Fruit fly (Drosophila melanogaster): ENCODE measurements around the gene narya.

Gene narya

DNA sequence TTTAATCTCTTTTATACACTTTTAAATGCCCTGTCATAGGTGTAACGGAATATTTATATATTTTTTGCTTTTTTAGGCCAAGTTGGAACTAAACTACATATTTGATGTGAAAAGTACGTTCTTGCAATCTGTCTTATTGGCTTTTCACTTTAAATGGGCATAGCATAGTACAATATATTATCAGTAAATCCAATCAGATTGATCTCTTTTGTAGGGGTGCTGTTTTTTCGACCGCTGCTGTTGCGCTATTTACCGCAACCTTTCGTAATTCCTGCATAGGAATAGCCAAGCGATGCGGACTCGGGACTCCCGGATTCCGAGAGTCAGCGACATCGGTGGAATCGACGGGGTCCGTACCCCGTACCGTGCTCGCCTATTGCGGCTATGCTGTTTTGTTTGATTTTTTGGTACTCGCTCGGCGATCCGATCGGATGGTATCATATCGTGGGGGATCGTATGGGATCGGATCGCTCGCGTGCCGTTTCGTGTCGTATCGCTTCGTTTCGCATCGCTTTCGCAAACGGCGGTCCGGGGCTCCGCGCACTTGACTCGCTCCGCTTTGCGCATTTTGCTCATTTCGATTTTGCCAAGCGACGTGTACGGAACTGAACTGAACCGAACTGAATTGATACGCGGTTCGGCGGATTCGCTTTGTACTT is 23.0 kb downstream of the narya start (continued):
- TF ChIP-seq abd-A (tag; optimal IDR thresholded peaks at IDR 0.05) = peak; percentile 1
- TF ChIP-seq CG12659 (GFP tag; optimal IDR thresholded peaks at IDR 0.05) = peak; percentile 28
- TF ChIP-seq cwo (GFP tag; optimal IDR thresholded peaks at IDR 0.05) = peak; percentile 88
- peak in 1 of 2 experiments; percentile 7 for TF ChIP-seq dpn (GFP tag; optimal IDR thresholded peaks at IDR 0.05)
- TF ChIP-seq dm (GFP tag; optimal IDR thresholded peaks at IDR 0.05) = no peak
- TF ChIP-seq sob (GFP tag; IDR thresholded peaks at IDR 0.05) = peak; percentile 39; the same call in 1 of the 2 replicates
- TF ChIP-seq cas (GFP tag; IDR thresholded peaks at IDR 0.05) = 0 out of 2 replicates have a peak, but pooled peaks have one; percentile 5
- TF ChIP-seq inv (GFP tag; IDR thresholded peaks at IDR 0.05; ENCODE audit: partially characterized antibody) = peak; percentile 23; the same call in 1 of the 2 replicates
- no peak for TF ChIP-seq pan (optimal IDR thresholded peaks at IDR 0.05)
- TF ChIP-seq pan (GFP tag; optimal IDR thresholded peaks at IDR 0.05 in 1 of 2, IDR thresholded peaks at IDR 0.05 in 1 of 2) = peak in 1 of 2 experiments; percentile 18
- TF ChIP-seq chinmo (GFP tag; IDR thresholded peaks at IDR 0.05; ENCODE audit: partially characterized antibody) = peak; percentile 83; the same call in 2 of the 4 replicates
- peak; percentile 4 for TF ChIP-seq CHES-1-like (GFP tag; optimal IDR thresholded peaks at IDR 0.05)
- TF ChIP-seq odd (GFP tag; optimal IDR thresholded peaks at IDR 0.05) = no peak
- TF ChIP-seq stc (GFP tag; IDR thresholded peaks at IDR 0.05) = no peak
- peak; percentile 36; the same call in 1 of the 2 replicates for TF ChIP-seq CG14014 (GFP tag; IDR thresholded peaks at IDR 0.05)

DNA sequence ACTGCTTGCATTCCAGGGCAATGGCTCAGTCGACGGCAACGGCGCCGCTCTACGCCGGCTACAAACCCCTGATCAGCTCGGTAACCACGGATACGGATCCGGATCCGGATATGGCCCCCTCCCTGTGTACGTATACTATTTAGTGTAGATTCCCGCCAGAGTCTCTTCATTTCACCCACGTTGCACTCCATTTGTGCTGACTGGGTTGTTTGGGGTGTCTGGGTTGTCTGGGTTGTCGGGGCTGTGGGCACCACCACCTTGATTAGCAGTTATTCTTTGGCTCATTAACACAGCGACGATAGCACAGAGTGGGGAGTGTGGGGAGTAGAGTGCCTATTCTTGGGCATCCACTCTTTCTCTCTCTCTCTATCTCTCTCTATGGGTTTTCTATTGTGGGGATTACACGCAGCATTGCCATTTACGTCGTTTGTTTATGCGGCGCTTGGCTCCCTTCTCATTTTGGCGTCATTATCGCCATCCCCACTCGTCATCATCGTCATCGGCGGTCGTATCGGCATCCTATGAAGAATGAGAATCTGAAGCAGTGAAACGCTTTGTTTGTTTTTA is 24.0 kb downstream of the narya start:
- TF ChIP-seq her (GFP tag; optimal IDR thresholded peaks at IDR 0.05) (peak; percentile 23), maf-S (GFP tag; optimal IDR thresholded peaks at IDR 0.05) (no peak), eyg (GFP tag; optimal IDR thresholded peaks at IDR 0.05) (no peak), Fer2 (tag; optimal IDR thresholded peaks at IDR 0.05) (no peak), sd (tag; optimal IDR thresholded peaks at IDR 0.05) (peak; percentile 2), Trl (optimal IDR thresholded peaks at IDR 0.05) (peak; percentile 16 to 52), Trl (GFP tag; optimal IDR thresholded peaks at IDR 0.05) (no peak), Atf6 (GFP tag; IDR thresholded peaks at IDR 0.05) (0 out of 2 replicates have a peak, but pooled peaks have one; percentile 20), nerfin-2 (GFP tag; IDR thresholded peaks at IDR 0.05; ENCODE audit: partially characterized antibody) (no peak), ato (GFP tag; IDR thresholded peaks at IDR 0.05; ENCODE audit: partially characterized antibody) (no peak), CG9215 (GFP tag; IDR thresholded peaks at IDR 0.05) (peak; percentile 78), exex (tag; optimal IDR thresholded peaks at IDR 0.05) (no peak), CG32532 (GFP tag; IDR thresholded peaks at IDR 0.05) (0 out of 2 replicates have a peak, but pooled peaks have one; percentile 31), CG1832 (GFP tag; optimal IDR thresholded peaks at IDR 0.05) (peak; percentile 26), CG4328 (GFP tag; optimal IDR thresholded peaks at IDR 0.05) (no peak), CG13894 (tag; optimal IDR thresholded peaks at IDR 0.05) (no peak), crol (GFP tag; IDR thresholded peaks at IDR 0.05) (0 out of 2 replicates have a peak, but pooled peaks have one; percentile 15)

DNA sequence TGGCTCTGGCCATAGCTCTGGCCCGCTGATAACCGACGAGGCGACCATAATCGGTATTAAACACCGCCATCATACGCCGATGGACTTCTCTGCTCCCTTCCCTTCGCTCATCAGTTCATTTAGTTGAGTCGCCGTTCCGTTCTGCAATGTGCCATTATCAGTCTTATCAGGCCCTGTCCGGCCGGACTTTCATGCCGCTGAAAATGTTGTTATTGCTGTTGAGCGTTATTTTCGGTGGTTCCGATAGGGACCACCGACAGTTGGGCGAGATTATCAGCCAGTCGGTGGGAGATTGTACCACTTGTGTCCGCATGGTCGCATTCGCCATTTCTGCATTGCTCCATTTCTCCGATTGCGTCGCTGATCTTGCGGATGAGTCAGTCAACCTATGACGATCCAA is 26.4 kb downstream of the narya start:
- TF ChIP-seq CTCF (GFP tag; optimal IDR thresholded peaks at IDR 0.05) (no peak), exex (tag; optimal IDR thresholded peaks at IDR 0.05) (peak; percentile 83), CG12744 (GFP tag; optimal IDR thresholded peaks at IDR 0.05) (no peak), ash1 (GFP tag; optimal IDR thresholded peaks at IDR 0.05) (no peak), CG10543 (GFP tag; optimal IDR thresholded peaks at IDR 0.05) (peak; percentile 14), CG1832 (GFP tag; optimal IDR thresholded peaks at IDR 0.05) (no peak), CG4707 (GFP tag; optimal IDR thresholded peaks at IDR 0.05) (no peak), sug (tag; optimal IDR thresholded peaks at IDR 0.05) (peak; percentile 89), CG10565 (GFP tag; optimal IDR thresholded peaks at IDR 0.05) (no peak), Sry-δ (GFP tag; optimal IDR thresholded peaks at IDR 0.05) (no peak), br (optimal IDR thresholded peaks at IDR 0.05) (no peak), CG11695 (GFP tag; IDR thresholded peaks at IDR 0.05) (no peak), crol (GFP tag; IDR thresholded peaks at IDR 0.05) (peak; percentile 37; the same call in 1 of the 2 replicates), CoRest (tag; optimal IDR thresholded peaks at IDR 0.05) (no peak), kah (GFP tag; optimal IDR thresholded peaks at IDR 0.05) (no peak), Fer1 (GFP tag; optimal IDR thresholded peaks at IDR 0.05) (no peak), da (GFP tag; optimal IDR thresholded peaks at IDR 0.05) (no peak), CG10654 (GFP tag; optimal IDR thresholded peaks at IDR 0.05) (no peak), Atf-2 (GFP tag; optimal IDR thresholded peaks at IDR 0.05) (no peak), lab (GFP tag; optimal IDR thresholded peaks at IDR 0.05) (peak; percentile 22)
